Fruit fly (Drosophila melanogaster) whole organism, embryonic: Measurements from ENCODE around the gene cl.

ENCODE experiments used
- ATbp ChIP-seq: fragments of 200-800 bp; sonication (Bioruptor generic); optimal IDR thresholded peaks from 2 replicates; lab custom pipeline; 2017; ENCODE audit warnings: missing biosample characterization, mild to moderate bottlenecking, missing genetic modification characterization, missing genetic modification reagents
- Atf-2 ChIP-seq: fragments of 200-800 bp; sonication (Bioruptor generic); optimal IDR thresholded peaks from 2 replicates; lab custom pipeline; 2016; ENCODE audit warnings: missing biosample characterization, missing genetic modification characterization
- BEAF-32 ChIP-seq: fragments of 200-800 bp; sonication (Bioruptor generic); optimal IDR thresholded peaks from 3 replicates; lab custom pipeline; 2017; ENCODE audit warnings: missing biosample characterization, missing genetic modification characterization, mild to moderate bottlenecking, moderate library complexity, missing genetic modification reagents
- CG11247 ChIP-seq: fragments of 200-800 bp; sonication (Bioruptor generic); IDR thresholded peaks from 2 replicates; pipeline ENCODE4 v1.3.6; 2022; ENCODE audit warnings: missing biosample characterization, missing genetic modification characterization
- CG11398 ChIP-seq: fragments of 200-800 bp; sonication (Bioruptor generic); optimal IDR thresholded peaks from 2 replicates; lab custom pipeline; 2016; ENCODE audit warnings: missing biosample characterization, missing genetic modification characterization
- CG13894 ChIP-seq: fragments of 200-800 bp; sonication (Bioruptor generic); optimal IDR thresholded peaks from 3 replicates; lab custom pipeline; 2018; ENCODE audit warnings: missing biosample characterization, mild to moderate bottlenecking, missing genetic modification characterization, moderate library complexity
- CG1647 ChIP-seq: fragments of 200-800 bp; sonication (Bioruptor generic); optimal IDR thresholded peaks from 3 replicates; lab custom pipeline; 2016; ENCODE audit warnings: missing biosample characterization, missing genetic modification characterization
- CG1832 ChIP-seq: fragments of 200-800 bp; sonication (Bioruptor generic); optimal IDR thresholded peaks from 2 replicates; lab custom pipeline; 2017; ENCODE audit warnings: missing biosample characterization, mild to moderate bottlenecking, missing genetic modification characterization, inconsistent platforms
- CG31441 ChIP-seq: fragments of 200-800 bp; sonication (Bioruptor generic); IDR thresholded peaks from 2 replicates; pipeline ENCODE4 v1.3.6; 2022; ENCODE audit warnings: missing biosample characterization, missing genetic modification characterization
- CG34224 ChIP-seq: fragments of 200-800 bp; sonication (Bioruptor generic); IDR thresholded peaks from 3 replicates; pipeline ENCODE4 v1.3.6; 2022; ENCODE audit warnings: missing biosample characterization, missing genetic modification characterization; ENCODE audit not compliant: partially characterized antibody
- CG34422 ChIP-seq: fragments of 200-800 bp; sonication (Bioruptor generic); IDR thresholded peaks from 3 replicates; pipeline ENCODE4 v1.3.6; 2022; ENCODE audit warnings: missing biosample characterization, missing genetic modification characterization
- CG4854 ChIP-seq: fragments of 200-800 bp; sonication (Bioruptor generic); optimal IDR thresholded peaks from 2 replicates; lab custom pipeline; 2016; ENCODE audit warnings: missing biosample characterization, missing genetic modification characterization, inconsistent platforms
- CG7372 ChIP-seq: fragments of 200-800 bp; sonication (Bioruptor generic); IDR thresholded peaks from 2 replicates; pipeline ENCODE4 v1.3.6; 2022; ENCODE audit warnings: missing biosample characterization, missing genetic modification characterization
- CG7745 ChIP-seq: fragments of 200-800 bp; sonication (Bioruptor generic); optimal IDR thresholded peaks from 2 replicates; lab custom pipeline; 2018; ENCODE audit warnings: missing biosample characterization, mild to moderate bottlenecking, missing genetic modification characterization, moderate library complexity
- CG7963 ChIP-seq: fragments of 200-800 bp; sonication (Bioruptor generic); IDR thresholded peaks from 3 replicates; pipeline ENCODE4 v1.3.6; 2022; ENCODE audit warnings: missing biosample characterization, missing genetic modification characterization; ENCODE audit not compliant: partially characterized antibody
- CG7987 ChIP-seq: fragments of 200-800 bp; sonication (Bioruptor generic); optimal IDR thresholded peaks from 2 replicates; lab custom pipeline; 2018; ENCODE audit warnings: missing biosample characterization, mild to moderate bottlenecking, missing genetic modification characterization, moderate library complexity
- CG8359 ChIP-seq: fragments of 200-800 bp; sonication (Bioruptor generic); optimal IDR thresholded peaks from 2 replicates; lab custom pipeline; 2017; ENCODE audit warnings: missing biosample characterization, mild to moderate bottlenecking, missing genetic modification characterization, borderline replicate concordance
- CG9727 ChIP-seq: fragments of 200-800 bp; sonication (Bioruptor generic); optimal IDR thresholded peaks from 3 replicates; lab custom pipeline; 2017; ENCODE audit warnings: missing biosample characterization, mild to moderate bottlenecking, missing genetic modification characterization
- CTCF ChIP-seq: fragments of 200-800 bp; sonication (Bioruptor generic); optimal IDR thresholded peaks from 2 replicates; lab custom pipeline; 2017; ENCODE audit warnings: missing biosample characterization, mild to moderate bottlenecking, missing genetic modification characterization, moderate library complexity
- Camta ChIP-seq: fragments of 200-800 bp; sonication (Bioruptor generic); optimal IDR thresholded peaks from 2 replicates; lab custom pipeline; 2016; ENCODE audit warnings: missing biosample characterization, missing genetic modification characterization
- Dll ChIP-seq: fragments of 200-800 bp; sonication (Bioruptor generic); IDR thresholded peaks from 4 replicates; pipeline ENCODE4 v1.3.6; 2022; ENCODE audit warnings: missing biosample characterization, missing genetic modification characterization; ENCODE audit not compliant: partially characterized antibody
- HLHmδ ChIP-seq: fragments of 200-800 bp; sonication (Bioruptor generic); optimal IDR thresholded peaks from 2 replicates; lab custom pipeline; 2018; ENCODE audit warnings: missing biosample characterization, mild to moderate bottlenecking, missing genetic modification characterization, moderate library complexity
- HmgD ChIP-seq: fragments of 200-800 bp; sonication (Bioruptor generic); optimal IDR thresholded peaks from 3 replicates; lab custom pipeline; 2016; ENCODE audit warnings: missing biosample characterization, missing genetic modification characterization
- Hr51 ChIP-seq, 2 experiments: fragments of 200-800 bp; sonication (Bioruptor generic); optimal IDR thresholded peaks; 2 replicates in 1 of 2; 3 replicates in 1 of 2; lab custom pipeline; 2016 to 2018; ENCODE audit warnings: missing biosample characterization in 2 of 2, missing genetic modification characterization in 2 of 2, mild to moderate bottlenecking in 1 of 2, moderate library complexity in 1 of 2
- Max ChIP-seq: fragments of 200-800 bp; sonication (Bioruptor generic); optimal IDR thresholded peaks from 2 replicates; lab custom pipeline; 2016; ENCODE audit warnings: missing biosample characterization, mild to moderate bottlenecking, missing genetic modification characterization
- Nf-YC ChIP-seq: fragments of 200-800 bp; optimal IDR thresholded peaks from 3 replicates; lab custom pipeline; 2019; ENCODE audit warnings: missing biosample characterization, mild to moderate bottlenecking, missing genetic modification characterization, moderate library complexity
- Opbp ChIP-seq: fragments of 200-800 bp; sonication (Bioruptor generic); IDR thresholded peaks from 3 replicates; pipeline ENCODE4 v1.3.6; 2022; ENCODE audit warnings: missing biosample characterization, missing genetic modification characterization; ENCODE audit not compliant: partially characterized antibody
- Side ChIP-seq: fragments of 200-800 bp; sonication (Bioruptor generic); optimal IDR thresholded peaks from 2 replicates; lab custom pipeline; 2016; ENCODE audit warnings: missing biosample characterization, missing genetic modification characterization
- Trl ChIP-seq, 3 experiments: fragments of >200 bp in 2 of 3; fragments of 200-800 bp in 1 of 3; sonication (Bioruptor generic) in 1 of 3; optimal IDR thresholded peaks; 2 replicates in 1 of 3; 3 replicates in 2 of 3; lab custom pipeline; 2016 to 2017; ENCODE audit warnings: missing biosample characterization in 1 of 3, missing genetic modification characterization in 1 of 3
- Usf ChIP-seq: fragments of 200-800 bp; sonication (Bioruptor generic); optimal IDR thresholded peaks from 2 replicates; lab custom pipeline; 2017; ENCODE audit warnings: missing genotype, missing biosample characterization, missing genetic modification characterization
- YL-1 ChIP-seq: fragments of 200-800 bp; sonication (Bioruptor generic); optimal IDR thresholded peaks from 3 replicates; lab custom pipeline; 2017; ENCODE audit warnings: missing biosample characterization, mild to moderate bottlenecking, missing genetic modification characterization
- chm ChIP-seq: fragments of 200-800 bp; sonication (Bioruptor generic); IDR thresholded peaks from 2 replicates; pipeline ENCODE4 v1.3.6; 2022; ENCODE audit warnings: missing biosample characterization, missing genetic modification characterization
- chn ChIP-seq: fragments of 200-800 bp; sonication (Bioruptor generic); optimal IDR thresholded peaks from 2 replicates; lab custom pipeline; 2016; ENCODE audit warnings: missing biosample characterization, missing genetic modification characterization
- ci ChIP-seq: fragments of 200-800 bp; sonication (Bioruptor generic); IDR thresholded peaks from 3 replicates; pipeline ENCODE4 v1.3.6; 2022; ENCODE audit warnings: missing biosample characterization, missing genetic modification characterization
- crol ChIP-seq: fragments of 200-800 bp; sonication (Bioruptor generic); IDR thresholded peaks from 2 replicates; pipeline ENCODE4 v1.3.6; 2022; ENCODE audit warnings: missing biosample characterization, missing genetic modification characterization
- cwo ChIP-seq: fragments of 200-800 bp; sonication (Bioruptor generic); optimal IDR thresholded peaks from 3 replicates; lab custom pipeline; 2017; ENCODE audit warnings: missing biosample characterization, missing genetic modification characterization, mild to moderate bottlenecking, moderate library complexity, missing genetic modification reagents
- da ChIP-seq: fragments of 200-800 bp; sonication (Bioruptor generic); optimal IDR thresholded peaks from 2 replicates; lab custom pipeline; 2016; ENCODE audit warnings: missing biosample characterization, missing genetic modification characterization
- disco-r ChIP-seq: fragments of 200-800 bp; sonication (Bioruptor generic); optimal IDR thresholded peaks from 2 replicates; lab custom pipeline; 2016; ENCODE audit warnings: missing biosample characterization, missing genetic modification characterization
- dmrt11E ChIP-seq: fragments of 200-800 bp; sonication (Bioruptor generic); optimal IDR thresholded peaks from 3 replicates; lab custom pipeline; 2018; ENCODE audit warnings: missing biosample characterization, mild to moderate bottlenecking, missing genetic modification characterization, moderate library complexity
- ewg ChIP-seq: fragments of 200-800 bp; sonication (Bioruptor generic); optimal IDR thresholded peaks from 3 replicates; lab custom pipeline; 2017; ENCODE audit warnings: mild to moderate bottlenecking, missing biosample characterization, missing genetic modification reagents, missing genetic modification characterization
- fu2 ChIP-seq: fragments of 200-800 bp; sonication (Bioruptor generic); optimal IDR thresholded peaks from 2 replicates; lab custom pipeline; 2016; ENCODE audit warnings: missing biosample characterization, missing genetic modification characterization
- gcm ChIP-seq: fragments of 200-800 bp; sonication (Bioruptor generic); optimal IDR thresholded peaks from 2 replicates; lab custom pipeline; 2019; ENCODE audit warnings: missing biosample characterization, mild to moderate bottlenecking, missing genetic modification characterization, moderate library complexity
- grau ChIP-seq: fragments of 200-800 bp; optimal IDR thresholded peaks from 3 replicates; lab custom pipeline; 2019; ENCODE audit warnings: missing biosample characterization, mild to moderate bottlenecking, missing genetic modification characterization, moderate library complexity
- mld ChIP-seq: fragments of 200-800 bp; sonication (Bioruptor generic); IDR thresholded peaks from 3 replicates; pipeline ENCODE4 v1.3.6; 2022; ENCODE audit warnings: missing biosample characterization, missing genetic modification characterization; ENCODE audit not compliant: partially characterized antibody
- nau ChIP-seq: fragments of 200-800 bp; sonication (Bioruptor generic); optimal IDR thresholded peaks from 3 replicates; lab custom pipeline; 2017; ENCODE audit warnings: missing biosample characterization, mild to moderate bottlenecking, missing genetic modification characterization, missing genetic modification reagents
- p53 ChIP-seq: fragments of 200-800 bp; sonication (Bioruptor generic); optimal IDR thresholded peaks from 2 replicates; lab custom pipeline; 2016; ENCODE audit warnings: missing biosample characterization, missing genetic modification characterization
- pfk ChIP-seq: fragments of 200-800 bp; sonication (Bioruptor generic); optimal IDR thresholded peaks from 2 replicates; lab custom pipeline; 2018; ENCODE audit warnings: missing biosample characterization, mild to moderate bottlenecking, missing genetic modification characterization, moderate library complexity
- tin ChIP-seq: fragments of 200-800 bp; sonication (Bioruptor generic); optimal IDR thresholded peaks from 3 replicates; lab custom pipeline; 2016; ENCODE audit warnings: missing biosample characterization, missing genetic modification characterization

cl gene

dm6 chr2L:5523848-5524473 is 4.0 kb downstream of the cl start, which contains the start of the genes Vps52 and Elp4:
Vps52 (minus strand) TSS chr2L:5523898.
Elp4 (plus strand) TSS chr2L:5524139.
- TF ChIP-seq fu2 (GFP tag; lab: Kevin White, UChicago) (peak; percentile 59), dmrt11E (peak; percentile 78), Nf-YC (tag; lab: Kevin White, UChicago) (peak; percentile 82), ci (GFP tag; lab: Robert Waterston, UW) (no peak; the same call in 2 of the 3 replicates), CG34422 (GFP tag; lab: Robert Waterston, UW) (peak; percentile 65; the same call in 1 of the 3 replicates), CG4854 (GFP tag; lab: Kevin White, UChicago) (peak; percentile 53), Atf-2 (GFP tag; lab: Kevin White, UChicago) (peak; percentile 29), CG11398 (GFP tag; lab: Kevin White, UChicago) (no peak), da (GFP tag; lab: Kevin White, UChicago) (no peak), Usf (peak; percentile 44), CG7745 (no peak), chm (GFP tag; lab: Robert Waterston, UW) (no peak), HLHmδ (GFP tag; lab: Kevin White, UChicago) (no peak), CG7372 (peak; percentile 73), CG34224 (GFP tag; lab: Robert Waterston, UW) (peak; percentile 68), Opbp (GFP tag; lab: Robert Waterston, UW) (peak; percentile 83), disco-r (no peak), nau (GFP tag; lab: Kevin White, UChicago) (no peak), BEAF-32 (GFP tag; lab: Kevin White, UChicago) (peak; percentile 80), cwo (GFP tag; lab: Kevin White, UChicago) (peak; percentile 40), CG7987 (GFP tag; lab: Kevin White, UChicago) (peak; percentile 33), ewg (GFP tag; lab: Kevin White, UChicago) (peak; percentile 32), Max (peak; percentile 48), Dll (GFP tag; lab: Robert Waterston, UW) (peak; percentile 81), CTCF (GFP tag; lab: Kevin White, UChicago) (no peak), pfk (no peak), HmgD (no peak), crol (GFP tag; lab: Robert Waterston, UW) (no peak), CG8359 (GFP tag; lab: Kevin White, UChicago) (no peak), Camta (GFP tag; lab: Kevin White, UChicago) (peak; percentile 51), mld (GFP tag; lab: Robert Waterston, UW) (0 out of 3 replicates have a peak, but pooled peaks have one; percentile 48), chn (GFP tag; lab: Kevin White, UChicago) (peak; percentile 40), YL-1 (GFP tag; lab: Kevin White, UChicago) (peak; percentile 20), CG13894 (peak; percentile 78), gcm (GFP tag; lab: Kevin White, UChicago) (peak; percentile 63), p53 (GFP tag; lab: Kevin White, UChicago) (peak; percentile 48), Side (GFP tag; lab: Kevin White, UChicago) (peak; percentile 14), Trl (optimal IDR thresholded peaks at IDR 0.05; lab: Kevin White, UChicago) (no peak), Trl (GFP tag; optimal IDR thresholded peaks at IDR 0.05; lab: Kevin White, UChicago) (peak; percentile 22), CG7963 (peak; percentile 71), CG1832 (GFP tag; lab: Kevin White, UChicago) (no peak), CG11247 (GFP tag; lab: Robert Waterston, UW) (peak; percentile 65), CG9727 (peak; percentile 85), grau (tag; lab: Kevin White, UChicago) (peak; percentile 82), CG1647 (GFP tag; lab: Kevin White, UChicago) (peak; percentile 45), tin (GFP tag; lab: Kevin White, UChicago) (peak; percentile 81), Hr51 (GFP tag; optimal IDR thresholded peaks at IDR 0.05; lab: Kevin White, UChicago) (peak in 1 of 2 experiments; percentile 41), CG31441 (GFP tag; lab: Robert Waterston, UW) (no peak; the same call in 1 of the 2 replicates), ATbp (GFP tag; lab: Kevin White, UChicago) (no peak)
